Fruit fly (Drosophila melanogaster) whole organism: ENCODE results near the gene CG33689.

Source experiments
- CG8478 ChIP-seq: fragments of >200 bp; optimal IDR thresholded peaks from 2 replicates; lab custom pipeline; 2018; ENCODE audit warnings: inconsistent platforms
- Dll ChIP-seq: fragments of >200 bp; optimal IDR thresholded peaks from 2 replicates; lab custom pipeline; 2017
- EcR ChIP-seq, 2 experiments: fragments of >200 bp; optimal IDR thresholded peaks; 2 replicates each; lab custom pipeline; 2017; ENCODE audit warnings: missing biosample characterization in 2 of 2, missing genetic modification characterization in 2 of 2, missing genetic modification reagents in 2 of 2
- psq ChIP-seq: fragments of >200 bp; optimal IDR thresholded peaks from 2 replicates; lab custom pipeline; 2017
- usp ChIP-seq: fragments of >200 bp; optimal IDR thresholded peaks from 2 replicates; lab custom pipeline; 2017; ENCODE audit warnings: missing biosample characterization, missing genetic modification characterization, mixed read lengths

dm6 chr3L:16221800-16222199, 21.8 kb downstream of the CG33689 start:
- TF ChIP-seq CG8478 (lab: Kevin White, UChicago) (no peak), Dll (lab: Kevin White, UChicago) (no peak), EcR (GFP tag; optimal IDR thresholded peaks at IDR 0.05; lab: Kevin White, UChicago) (no peak), usp (no peak), psq (lab: Kevin White, UChicago) (no peak)
